Fruit fly (Drosophila melanogaster): ENCODE results near the gene Pex3.

The Pex3 gene

dm6 chr3L:15176641-15177215 is 32.6 kb downstream of the Pex3 start:
- TF ChIP-seq Dll (optimal IDR thresholded peaks at IDR 0.05), result no peak
- TF ChIP-seq usp (GFP tag; optimal IDR thresholded peaks at IDR 0.05), result no peak
- TF ChIP-seq EcR (GFP tag; optimal IDR thresholded peaks at IDR 0.05), result no peak

- TF ChIP-seq EcR (GFP tag; optimal IDR thresholded peaks at IDR 0.05) (no peak), usp (GFP tag; optimal IDR thresholded peaks at IDR 0.05) (no peak), pan (optimal IDR thresholded peaks at IDR 0.05) (no peak), Dll (optimal IDR thresholded peaks at IDR 0.05) (no peak), psq (optimal IDR thresholded peaks at IDR 0.05) (no peak), CG8478 (optimal IDR thresholded peaks at IDR 0.05) (no peak)
These were observed 34.5 kb downstream of the Pex3 start for dm6 chr3L:15178618-15179017.

DNA sequence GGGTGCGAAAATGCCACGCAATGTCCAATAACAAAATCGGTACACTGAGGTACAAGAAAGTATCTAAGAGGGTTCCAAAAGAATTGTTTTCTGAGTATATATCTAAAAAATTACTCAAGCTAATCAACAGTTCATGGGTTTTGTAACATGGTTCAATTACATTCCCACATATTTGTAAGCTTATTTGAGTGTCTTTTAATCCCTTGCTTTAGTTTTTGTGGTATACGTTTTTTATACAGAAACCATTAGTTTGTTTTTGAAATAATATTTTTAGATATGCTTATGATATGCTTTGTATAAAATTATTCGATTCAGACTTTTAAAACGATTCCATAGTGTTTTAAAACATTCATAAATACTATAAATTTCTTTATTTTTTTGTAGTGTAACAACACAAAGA is 36.7 kb downstream of the Pex3 start:
- no peak for TF ChIP-seq usp (GFP tag; optimal IDR thresholded peaks at IDR 0.05)
- TF ChIP-seq CG8478 (optimal IDR thresholded peaks at IDR 0.05), result no peak
- TF ChIP-seq Dll (optimal IDR thresholded peaks at IDR 0.05), result no peak
- TF ChIP-seq EcR (GFP tag; optimal IDR thresholded peaks at IDR 0.05), result no peak
- TF ChIP-seq psq (optimal IDR thresholded peaks at IDR 0.05), result no peak
- no peak for TF ChIP-seq pan (optimal IDR thresholded peaks at IDR 0.05)

DNA sequence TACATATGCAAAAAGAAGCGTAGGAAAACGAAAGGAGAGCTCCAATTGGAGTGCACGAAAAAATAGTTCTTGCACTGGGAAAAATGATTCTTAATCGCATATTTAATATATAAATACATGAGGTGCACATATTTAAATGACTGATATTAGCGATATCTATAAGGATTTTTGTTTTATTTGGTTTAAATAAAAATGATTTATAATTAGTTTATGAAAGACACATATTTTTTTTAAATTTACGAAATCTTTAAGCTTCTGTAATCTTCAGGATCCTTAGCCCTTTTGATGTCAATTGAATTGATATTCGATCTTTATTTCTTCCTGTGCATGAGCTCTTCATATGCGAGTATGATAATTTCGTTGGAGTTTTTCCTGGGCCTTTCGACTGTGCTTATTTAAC is 43.6 kb downstream of the Pex3 start:
- no peak for TF ChIP-seq Dll (optimal IDR thresholded peaks at IDR 0.05)
- TF ChIP-seq psq (optimal IDR thresholded peaks at IDR 0.05), result no peak
- TF ChIP-seq usp (GFP tag; optimal IDR thresholded peaks at IDR 0.05), result no peak
- TF ChIP-seq CG8478 (optimal IDR thresholded peaks at IDR 0.05), result no peak
- TF ChIP-seq pan (optimal IDR thresholded peaks at IDR 0.05), result no peak
- no peak for TF ChIP-seq EcR (GFP tag; optimal IDR thresholded peaks at IDR 0.05)

dm6 chr3L:15188735-15189134 is 44.6 kb downstream of the Pex3 start:
- TF ChIP-seq Dll (optimal IDR thresholded peaks at IDR 0.05) (no peak), EcR (GFP tag; optimal IDR thresholded peaks at IDR 0.05) (no peak), usp (GFP tag; optimal IDR thresholded peaks at IDR 0.05) (no peak), pan (optimal IDR thresholded peaks at IDR 0.05) (no peak), CG8478 (optimal IDR thresholded peaks at IDR 0.05) (no peak), psq (optimal IDR thresholded peaks at IDR 0.05) (no peak)

- TF ChIP-seq pan (optimal IDR thresholded peaks at IDR 0.05), result peak; percentile 54
- TF ChIP-seq usp (GFP tag; optimal IDR thresholded peaks at IDR 0.05), result no peak
- TF ChIP-seq EcR (GFP tag; optimal IDR thresholded peaks at IDR 0.05), result no peak
- no peak for TF ChIP-seq Dll (optimal IDR thresholded peaks at IDR 0.05)
- no peak for TF ChIP-seq CG8478 (optimal IDR thresholded peaks at IDR 0.05)
- TF ChIP-seq psq (optimal IDR thresholded peaks at IDR 0.05), result no peak
These were observed 45.6 kb downstream of the Pex3 start for dm6 chr3L:15189707-15190106.

dm6 chr3L:15192172-15192571 is 48.0 kb downstream of the Pex3 start:
- TF ChIP-seq Dll (optimal IDR thresholded peaks at IDR 0.05), result no peak
- peak; percentile 69 for TF ChIP-seq pan (optimal IDR thresholded peaks at IDR 0.05)

DNA sequence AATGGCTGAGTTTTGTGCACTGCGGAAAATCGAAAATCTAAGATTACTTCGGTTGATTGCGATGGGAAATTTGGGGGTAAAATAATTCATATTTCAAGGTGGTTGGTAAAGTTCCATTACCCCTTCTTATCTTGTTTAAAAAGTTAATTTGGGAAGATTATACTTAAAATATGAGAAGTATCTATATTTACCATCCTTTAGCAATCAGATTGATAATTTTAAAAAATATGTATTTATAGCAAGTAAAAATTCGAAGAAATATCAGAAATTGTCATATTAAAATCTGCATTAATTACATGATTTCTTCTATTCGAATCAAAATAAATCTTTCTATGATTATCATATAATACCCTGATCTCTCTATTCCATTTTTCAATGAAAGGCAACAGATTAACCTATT is 51.4 kb downstream of the Pex3 start:
- TF ChIP-seq pan (optimal IDR thresholded peaks at IDR 0.05) (no peak), EcR (GFP tag; optimal IDR thresholded peaks at IDR 0.05) (no peak), CG8478 (optimal IDR thresholded peaks at IDR 0.05) (no peak), psq (optimal IDR thresholded peaks at IDR 0.05) (no peak), usp (GFP tag; optimal IDR thresholded peaks at IDR 0.05) (no peak), Dll (optimal IDR thresholded peaks at IDR 0.05) (no peak)
